Worm (Caenorhabditis elegans): ENCODE data around the gene nspg-11.
A peak's percentile ranks its signal among the peaks of the same experiment; 100 is the strongest.
"Not testable (repeated sequence)": the region's sequence is repeated elsewhere in the genome, so short reads cannot be mapped to it uniquely, and the experiment has no call there.

The nspg-11 gene

DNA sequence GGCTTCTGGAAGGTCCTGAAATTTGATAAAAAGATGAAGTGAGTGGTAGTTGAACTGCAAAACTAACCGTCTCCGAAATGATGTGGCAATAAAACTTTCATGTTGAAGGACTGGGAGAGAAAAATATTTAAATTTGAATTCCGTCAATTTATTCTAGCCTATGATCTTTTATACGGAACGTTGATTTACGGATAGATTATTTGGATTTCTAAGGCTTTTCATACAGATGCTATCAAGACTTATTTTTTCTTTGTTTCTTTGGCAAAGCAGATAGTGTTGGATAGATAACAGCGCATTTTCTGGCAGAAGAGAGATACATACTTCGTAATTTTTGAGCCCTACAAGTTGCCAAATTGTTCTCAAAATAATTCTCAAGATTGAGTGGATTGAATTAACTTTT is 19.9 kb downstream of the nspg-11 start, which contains the start of gene F49C12.4:
Gene F49C12.4 (minus strand): TSS at position 101 of the 400 bp plus-strand sequence.
- TF ChIP-seq gmeb-1 (tag; optimal IDR thresholded peaks at IDR 0.05) (no peak), ZK546.5 (tag; optimal IDR thresholded peaks at IDR 0.05) (no peak), F13H6.1 (tag; optimal IDR thresholded peaks at IDR 0.05) (no peak)

- no peak for TF ChIP-seq lin-39 (tag; optimal IDR thresholded peaks at IDR 0.05)
- TF ChIP-seq F13H6.1 (tag; optimal IDR thresholded peaks at IDR 0.05), result no peak
- no peak for TF ChIP-seq nhr-23 (tag; optimal IDR thresholded peaks at IDR 0.05)
- TF ChIP-seq crh-2 (tag; optimal IDR thresholded peaks at IDR 0.05), result no peak
- no peak for TF ChIP-seq sma-3 (GFP tag; optimal IDR thresholded peaks at IDR 0.05)
- TF ChIP-seq ZK546.5 (tag; optimal IDR thresholded peaks at IDR 0.05), result no peak
- TF ChIP-seq aly-2 (tag; optimal IDR thresholded peaks at IDR 0.05), result no peak
- TF ChIP-seq peb-1 (tag; optimal IDR thresholded peaks at IDR 0.05), result no peak
- no peak for TF ChIP-seq sma-9 (GFP tag; optimal IDR thresholded peaks at IDR 0.05)
- no peak for TF ChIP-seq sma-9 (tag; optimal IDR thresholded peaks at IDR 0.05)
- TF ChIP-seq egl-27 (tag; optimal IDR thresholded peaks at IDR 0.05), result no peak
- TF ChIP-seq alr-1 (tag; optimal IDR thresholded peaks at IDR 0.05), result no peak
- TF ChIP-seq nhr-237 (tag; optimal IDR thresholded peaks at IDR 0.05), result no peak
- no peak for TF ChIP-seq Y55F3AM.14 (GFP tag; optimal IDR thresholded peaks at IDR 0.05)
- TF ChIP-seq C34F6.9 (tag; optimal IDR thresholded peaks at IDR 0.05), result no peak
- TF ChIP-seq zag-1 (tag; optimal IDR thresholded peaks at IDR 0.05), result no peak
Observed at ce11 chrIV:9300127-9300526, 23.8 kb downstream of the nspg-11 start, which contains the start of gene F49C12.3. F49C12.3 (plus strand) TSS chrIV:9300427.

DNA sequence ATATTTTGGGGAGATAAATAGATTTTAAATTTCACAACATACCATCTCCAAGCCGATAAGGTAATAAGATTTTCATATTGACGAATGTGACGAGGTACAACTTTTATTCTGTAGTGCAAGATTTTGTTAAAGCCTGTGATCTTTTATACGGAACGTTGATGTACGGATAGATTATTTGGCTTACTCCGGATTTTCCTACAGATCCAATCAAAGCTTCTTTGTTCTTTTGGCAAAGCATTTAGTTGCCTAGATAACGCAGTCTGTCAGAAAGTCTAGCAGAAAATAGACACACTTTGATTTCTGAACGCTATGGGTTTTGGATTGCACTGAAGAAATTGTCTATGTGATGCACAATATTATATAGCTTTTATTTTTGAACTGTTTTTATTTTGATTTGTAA is 24.7 kb downstream of the nspg-11 start, which contains the start of gene F49C12.2:
Gene F49C12.2 (minus strand): TSS at position 101 of the 400 bp plus-strand sequence.
- TF ChIP-seq egl-27 (tag; optimal IDR thresholded peaks at IDR 0.05) (no peak), peb-1 (tag; optimal IDR thresholded peaks at IDR 0.05) (no peak), C34F6.9 (tag; optimal IDR thresholded peaks at IDR 0.05) (no peak), nhr-21 (tag; optimal IDR thresholded peaks at IDR 0.05) (no peak), mab-5 (tag; optimal IDR thresholded peaks at IDR 0.05) (no peak), sem-4 (tag; optimal IDR thresholded peaks at IDR 0.05) (no peak), dmd-4 (tag; optimal IDR thresholded peaks at IDR 0.05) (no peak), nhr-23 (tag; optimal IDR thresholded peaks at IDR 0.05) (no peak), Y55F3AM.14 (GFP tag; optimal IDR thresholded peaks at IDR 0.05) (no peak)

DNA sequence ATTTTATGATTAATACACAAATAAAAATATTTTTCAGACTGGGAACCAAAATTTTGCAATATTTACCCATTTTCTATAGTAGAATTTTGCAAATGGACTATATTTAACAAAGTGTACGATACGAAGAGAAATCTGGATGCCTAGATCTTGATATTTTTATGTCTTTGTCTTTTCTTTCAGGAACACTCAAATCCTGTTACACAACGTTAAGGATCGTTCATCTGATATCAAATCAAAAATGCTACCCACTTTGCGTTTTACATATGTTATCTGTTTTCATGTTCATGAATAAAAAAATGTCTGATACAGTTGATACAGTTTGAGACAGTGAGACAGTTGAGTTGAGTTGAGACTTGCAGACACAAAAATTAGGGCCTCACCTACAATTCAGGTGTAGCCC is 27.6 kb downstream of the nspg-11 start, which contains the start of gene F49C12.1:
Gene F49C12.1 (minus strand): TSS at position 70 of the 400 bp plus-strand sequence.
- no peak for TF ChIP-seq nhr-237 (tag; optimal IDR thresholded peaks at IDR 0.05)
- no peak for TF ChIP-seq ztf-1 (GFP tag; conservative IDR thresholded peaks at IDR 0.05)
- TF ChIP-seq nhr-129 (tag; optimal IDR thresholded peaks at IDR 0.05), result no peak
- no peak for TF ChIP-seq ZK546.5 (tag; optimal IDR thresholded peaks at IDR 0.05)
- no peak for TF ChIP-seq sem-4 (tag; optimal IDR thresholded peaks at IDR 0.05)
- no peak for TF ChIP-seq skn-1 (tag; optimal IDR thresholded peaks at IDR 0.05)
- TF ChIP-seq zag-1 (tag; optimal IDR thresholded peaks at IDR 0.05), result no peak
- TF ChIP-seq unc-39 (tag; optimal IDR thresholded peaks at IDR 0.05), result no peak
- TF ChIP-seq elt-1 (tag; optimal IDR thresholded peaks at IDR 0.05), result no peak
- TF ChIP-seq ama-1 (optimal IDR thresholded peaks at IDR 0.05), result no peak
- no peak for TF ChIP-seq ceh-82 (tag; optimal IDR thresholded peaks at IDR 0.05)
- TF ChIP-seq nhr-6 (tag; optimal IDR thresholded peaks at IDR 0.05), result no peak
- no peak for TF ChIP-seq F13H6.1 (tag; optimal IDR thresholded peaks at IDR 0.05)
- no peak for TF ChIP-seq aly-2 (tag; optimal IDR thresholded peaks at IDR 0.05)
- no peak for TF ChIP-seq lin-13 (GFP tag; optimal IDR thresholded peaks at IDR 0.05)
- no peak for TF ChIP-seq dmd-4 (tag; optimal IDR thresholded peaks at IDR 0.05)
- TF ChIP-seq alr-1 (tag; optimal IDR thresholded peaks at IDR 0.05), result no peak
- TF ChIP-seq mbf-1 (tag; optimal IDR thresholded peaks at IDR 0.05), result no peak

- TF ChIP-seq unc-62 (GFP tag; optimal IDR thresholded peaks at IDR 0.05); mab-5 (tag; optimal IDR thresholded peaks at IDR 0.05); Y55F3AM.14 (GFP tag; optimal IDR thresholded peaks at IDR 0.05): not testable (repeated sequence)
Observed at ce11 chrIV:9293825-9294224, 30.1 kb downstream of the nspg-11 start, which contains the start of gene nhr-264. nhr-264 (minus strand) TSS chrIV:9293925.

- TF ChIP-seq egl-27 (tag; optimal IDR thresholded peaks at IDR 0.05) (no peak), nhr-10 (tag; optimal IDR thresholded peaks at IDR 0.05) (no peak), elt-1 (tag; optimal IDR thresholded peaks at IDR 0.05) (peak; percentile 73)
Observed at ce11 chrIV:9289635-9290034, 34.3 kb downstream of the nspg-11 start.
